Comparison of ENCODE assay signal across 3 fruit fly cellular contexts in genomic region chr3R:18372688-18373304, dm6.
TF ChIP-seq lines count a peak whose summit lies in the region.

TSS of gene gl (minus strand) at chr3R:18372738.

- no peak for TF ChIP-seq CTCF in whole organism, embryonic (GFP tag; optimal IDR thresholded peaks at IDR 0.05; lab: Kevin White, UChicago)

TF ChIP-seq in whole organism, embryonic, 481 proteins besides CTCF, POLR2A, EP300 and RAD21:
- TF ChIP-seq sna (GFP tag; IDR thresholded peaks at IDR 0.05; lab: Robert Waterston, UW; ENCODE audit: partially characterized antibody) (no peak), CG33213 (GFP tag; optimal IDR thresholded peaks at IDR 0.05; lab: Kevin White, UChicago) (no peak), cg (GFP tag; optimal IDR thresholded peaks at IDR 0.05; lab: Kevin White, UChicago) (peak; percentile 24), CG5245 (GFP tag; optimal IDR thresholded peaks at IDR 0.05; lab: Kevin White, UChicago) (no peak), Ets65A (GFP tag; lab: Kevin White, UChicago) (peak; percentile 56), Nf-YB (GFP tag; optimal IDR thresholded peaks at IDR 0.05; lab: Kevin White, UChicago) (peak; percentile 94), hb (GFP tag; IDR thresholded peaks at IDR 0.05; lab: Robert Waterston, UW; ENCODE audit: partially characterized antibody) (no peak), Opbp (GFP tag; IDR thresholded peaks at IDR 0.05; lab: Robert Waterston, UW; ENCODE audit: partially characterized antibody) (0 out of 3 replicates have a peak, but pooled peaks have one; percentile 8), slp2 (GFP tag; optimal IDR thresholded peaks at IDR 0.05; lab: Kevin White, UChicago) (no peak), ci (GFP tag; IDR thresholded peaks at IDR 0.05; lab: Robert Waterston, UW) (no peak), luna (GFP tag; optimal IDR thresholded peaks at IDR 0.05; lab: Kevin White, UChicago) (no peak), CG9932 (GFP tag; IDR thresholded peaks at IDR 0.05; lab: Robert Waterston, UW) (no peak), Nf-YC (tag; optimal IDR thresholded peaks at IDR 0.05; lab: Kevin White, UChicago) (peak; percentile 95), CG42726 (GFP tag; IDR thresholded peaks at IDR 0.05; lab: Robert Waterston, UW; ENCODE audit: partially characterized antibody) (0 out of 2 replicates have a peak, but pooled peaks have one; percentile 11), CG16815 (GFP tag; optimal IDR thresholded peaks at IDR 0.05; lab: Kevin White, UChicago) (no peak), so (GFP tag; IDR thresholded peaks at IDR 0.05; lab: Robert Waterston, UW) (no peak), nerfin-1 (tag; optimal IDR thresholded peaks at IDR 0.05; lab: Kevin White, UChicago) (no peak), pros (GFP tag; optimal IDR thresholded peaks at IDR 0.05; lab: Kevin White, UChicago) (peak; percentile 23), Mrtf (GFP tag; IDR thresholded peaks at IDR 0.05; lab: Robert Waterston, UW) (no peak), ewg (GFP tag; optimal IDR thresholded peaks at IDR 0.05; lab: Kevin White, UChicago) (no peak), Awh (GFP tag; IDR thresholded peaks at IDR 0.05; lab: Robert Waterston, UW) (no peak), CG14710 (tag; optimal IDR thresholded peaks at IDR 0.05; lab: Kevin White, UChicago) (no peak), crol (GFP tag; IDR thresholded peaks at IDR 0.05; lab: Robert Waterston, UW) (peak; percentile 60), Atf3 (GFP tag; optimal IDR thresholded peaks at IDR 0.05; lab: Kevin White, UChicago) (no peak)

TF ChIP-seq in whole organism, pupa, 21 proteins besides CTCF, POLR2A, EP300 and RAD21:
- TF ChIP-seq gl (tag; optimal IDR thresholded peaks at IDR 0.05; lab: Kevin White, UChicago) = peak; percentile 2
- TF ChIP-seq fd96Ca (GFP tag; IDR thresholded peaks at IDR 0.05; lab: Robert Waterston, UW) = no peak

TF ChIP-seq in whole organism, wandering third instar larva, 38 proteins besides CTCF, POLR2A, EP300 and RAD21:
- TF ChIP-seq CrebA (GFP tag; optimal IDR thresholded peaks at IDR 0.05; lab: Kevin White, UChicago; ENCODE audit: borderline replicate concordance) = no peak
- TF ChIP-seq Hr83 (GFP tag; optimal IDR thresholded peaks at IDR 0.05; lab: Kevin White, UChicago; ENCODE audit: poor library complexity, severe bottlenecking) = peak; percentile 9
